Worm (Caenorhabditis elegans) whole organism, L2 larva: ENCODE measurements around the gene Y45G5AM.4.

Experiments
- C34F6.9 ChIP-seq: fragments of 150-350 bp; optimal IDR thresholded peaks from 2 replicates; lab custom pipeline; 2014; ENCODE audit warnings: missing biosample characterization, missing genetic modification characterization
- F13H6.1 ChIP-seq: sonication (generic microtip); optimal IDR thresholded peaks from 2 replicates; lab custom pipeline; 2016; ENCODE audit warnings: missing genetic modification characterization, missing compliant biosample characterization
- Y55F3AM.14 ChIP-seq: fragments of 200-800 bp; sonication (Bioruptor generic); optimal IDR thresholded peaks from 2 replicates; lab custom pipeline; 2018; ENCODE audit warnings: mild to moderate bottlenecking, missing genetic modification characterization, missing compliant biosample characterization
- ZK546.5 ChIP-seq: sonication (generic microtip); optimal IDR thresholded peaks from 2 replicates; lab custom pipeline; 2017; ENCODE audit warnings: missing biosample characterization, missing genetic modification characterization
- alr-1 ChIP-seq: fragments of 150-350 bp; optimal IDR thresholded peaks from 2 replicates; lab custom pipeline; 2014; ENCODE audit warnings: missing biosample characterization, missing genetic modification characterization
- aly-2 ChIP-seq: fragments of 150-350 bp; optimal IDR thresholded peaks from 2 replicates; lab custom pipeline; 2014; ENCODE audit warnings: missing biosample characterization, missing genetic modification characterization
- ama-1 ChIP-seq: fragments of 150-350 bp; optimal IDR thresholded peaks from 2 replicates; lab custom pipeline; 2018; ENCODE audit warnings: inconsistent platforms
- blmp-1 ChIP-seq: sonication (generic microtip); optimal IDR thresholded peaks from 2 replicates; lab custom pipeline; 2017; ENCODE audit warnings: missing genetic modification characterization, mild to moderate bottlenecking, missing compliant biosample characterization, antibody characterized with exemption, moderate library complexity; ENCODE audit not compliant: insufficient read depth
- ceh-16 ChIP-seq: fragments of 150-350 bp; optimal IDR thresholded peaks from 2 replicates; lab custom pipeline; 2014; ENCODE audit warnings: missing biosample characterization, missing genetic modification characterization
- ceh-82 ChIP-seq: fragments of 150-350 bp; optimal IDR thresholded peaks from 2 replicates; lab custom pipeline; 2014; ENCODE audit warnings: missing biosample characterization, missing genetic modification characterization
- crh-2 ChIP-seq: sonication (generic microtip); optimal IDR thresholded peaks from 2 replicates; lab custom pipeline; 2017; ENCODE audit warnings: missing biosample characterization, missing genetic modification characterization
- egl-27 ChIP-seq: sonication (generic microtip); optimal IDR thresholded peaks from 3 replicates; lab custom pipeline; 2017; ENCODE audit warnings: missing biosample characterization, missing genetic modification reagents, missing genetic modification characterization
- elt-1 ChIP-seq: fragments of 150-350 bp; optimal IDR thresholded peaks from 2 replicates; lab custom pipeline; 2014; ENCODE audit warnings: missing biosample characterization, missing genetic modification characterization
- elt-3 ChIP-seq: sonication (generic microtip); optimal IDR thresholded peaks from 2 replicates; lab custom pipeline; 2017; ENCODE audit warnings: missing biosample characterization, missing genetic modification characterization
- fos-1 ChIP-seq: fragments of 150-350 bp; optimal IDR thresholded peaks from 2 replicates; lab custom pipeline; 2014; ENCODE audit warnings: missing biosample characterization, missing genetic modification characterization
- gmeb-1 ChIP-seq: fragments of 150-350 bp; optimal IDR thresholded peaks from 2 replicates; lab custom pipeline; 2014; ENCODE audit warnings: missing biosample characterization, missing genetic modification characterization
- lin-11 ChIP-seq: fragments of 150-350 bp; sonication (generic microtip); optimal IDR thresholded peaks from 2 replicates; lab custom pipeline; 2014; ENCODE audit warnings: missing biosample characterization, missing genetic modification characterization, inconsistent platforms, mixed read lengths
- lin-13 ChIP-seq: fragments of 150-350 bp; optimal IDR thresholded peaks from 2 replicates; lab custom pipeline; 2014; ENCODE audit warnings: missing biosample characterization, missing genetic modification reagents, missing genetic modification characterization
- lin-39 ChIP-seq: fragments of 150-350 bp; optimal IDR thresholded peaks from 2 replicates; lab custom pipeline; 2014; ENCODE audit warnings: missing biosample characterization, missing genetic modification reagents, missing genetic modification characterization
- lsy-2 ChIP-seq, 2 experiments: fragments of 150-350 bp in 1 of 2; sonication (generic microtip) in 1 of 2; optimal IDR thresholded peaks; 2 replicates each; lab custom pipeline; 2014 to 2017; ENCODE audit warnings: missing biosample characterization in 2 of 2, missing genetic modification characterization in 2 of 2
- mab-5 ChIP-seq: fragments of 150-350 bp; optimal IDR thresholded peaks from 2 replicates; lab custom pipeline; 2014; ENCODE audit warnings: missing biosample characterization, missing genetic modification characterization
- mbf-1 ChIP-seq: sonication (generic microtip); optimal IDR thresholded peaks from 2 replicates; lab custom pipeline; 2017; ENCODE audit warnings: missing biosample characterization, missing genetic modification characterization
- mdl-1 ChIP-seq, 2 experiments: fragments of 150-350 bp in 1 of 2; sonication (generic microtip) in 1 of 2; optimal IDR thresholded peaks; 2 replicates each; lab custom pipeline; 2017; ENCODE audit warnings: missing biosample characterization in 2 of 2, missing genetic modification characterization in 2 of 2
- nhr-10 ChIP-seq: sonication (generic microtip); optimal IDR thresholded peaks from 2 replicates; lab custom pipeline; 2017; ENCODE audit warnings: missing biosample characterization, missing genetic modification characterization
- nhr-11 ChIP-seq: fragments of 150-350 bp; optimal IDR thresholded peaks from 2 replicates; lab custom pipeline; 2014; ENCODE audit warnings: missing biosample characterization, missing genetic modification characterization
- nhr-12 ChIP-seq: fragments of 150-350 bp; optimal IDR thresholded peaks from 2 replicates; lab custom pipeline; 2014; ENCODE audit warnings: missing biosample characterization, missing genetic modification characterization
- nhr-129 ChIP-seq: fragments of 150-350 bp; optimal IDR thresholded peaks from 2 replicates; lab custom pipeline; 2014; ENCODE audit warnings: missing biosample characterization, missing genetic modification characterization
- nhr-21 ChIP-seq: fragments of 150-350 bp; optimal IDR thresholded peaks from 2 replicates; lab custom pipeline; 2014; ENCODE audit warnings: missing biosample characterization, missing genetic modification characterization
- nhr-23 ChIP-seq: fragments of 150-350 bp; optimal IDR thresholded peaks from 2 replicates; lab custom pipeline; 2014; ENCODE audit warnings: missing biosample characterization, missing genetic modification reagents, missing genetic modification characterization
- nhr-237 ChIP-seq: fragments of 150-350 bp; optimal IDR thresholded peaks from 2 replicates; lab custom pipeline; 2014; ENCODE audit warnings: missing biosample characterization, missing genetic modification characterization
- nhr-25 ChIP-seq: fragments of 150-350 bp; sonication (generic microtip); optimal IDR thresholded peaks from 3 replicates; lab custom pipeline; 2014; ENCODE audit warnings: missing biosample characterization, missing genetic modification characterization
- nhr-77 ChIP-seq: fragments of 150-350 bp; optimal IDR thresholded peaks from 2 replicates; lab custom pipeline; 2014; ENCODE audit warnings: missing biosample characterization, missing genetic modification characterization
- peb-1 ChIP-seq: fragments of 150-350 bp; optimal IDR thresholded peaks from 2 replicates; lab custom pipeline; 2014; ENCODE audit warnings: missing biosample characterization, missing genetic modification characterization
- sem-4 ChIP-seq: fragments of 150-350 bp; optimal IDR thresholded peaks from 2 replicates; lab custom pipeline; 2014; ENCODE audit warnings: missing biosample characterization, missing genetic modification reagents, missing genetic modification characterization
- sma-3 ChIP-seq: sonication (generic microtip); optimal IDR thresholded peaks from 2 replicates; lab custom pipeline; 2016; ENCODE audit warnings: missing genetic modification reagents, missing genetic modification characterization, missing compliant biosample characterization
- sma-9 ChIP-seq, 2 experiments: fragments of 150-350 bp in 1 of 2; sonication (generic microtip) in 1 of 2; optimal IDR thresholded peaks; 2 replicates each; lab custom pipeline; 2014 to 2016; ENCODE audit warnings: missing genetic modification characterization in 2 of 2, mild to moderate bottlenecking in 1 of 2, missing biosample characterization in 1 of 2, missing compliant biosample characterization in 1 of 2, missing genetic modification reagents in 1 of 2, moderate library complexity in 1 of 2
- snpc-4 ChIP-seq: fragments of 150-350 bp; optimal IDR thresholded peaks from 2 replicates; lab custom pipeline; 2014; ENCODE audit warnings: missing biosample characterization, missing genetic modification characterization
- unc-39 ChIP-seq: fragments of 150-350 bp; optimal IDR thresholded peaks from 2 replicates; lab custom pipeline; 2014; ENCODE audit warnings: missing biosample characterization, missing genetic modification characterization
- unc-55 ChIP-seq: fragments of 150-350 bp; sonication (generic microtip); optimal IDR thresholded peaks from 3 replicates; lab custom pipeline; 2014; ENCODE audit warnings: missing biosample characterization, missing genetic modification reagents, missing genetic modification characterization
- unc-62 ChIP-seq: fragments of 150-350 bp; optimal IDR thresholded peaks from 2 replicates; lab custom pipeline; 2014; ENCODE audit warnings: missing biosample characterization, missing genetic modification reagents, missing genetic modification characterization
- zag-1 ChIP-seq: fragments of 150-350 bp; optimal IDR thresholded peaks from 2 replicates; lab custom pipeline; 2014; ENCODE audit warnings: missing biosample characterization, missing genetic modification characterization
- ztf-11 ChIP-seq: sonication (generic microtip); optimal IDR thresholded peaks from 2 replicates; lab custom pipeline; 2017; ENCODE audit warnings: missing biosample characterization, missing genetic modification characterization
- ztf-4 ChIP-seq: fragments of 150-350 bp; optimal IDR thresholded peaks from 2 replicates; lab custom pipeline; 2014; ENCODE audit warnings: missing biosample characterization, missing genetic modification characterization

Y45G5AM.4 gene

DNA sequence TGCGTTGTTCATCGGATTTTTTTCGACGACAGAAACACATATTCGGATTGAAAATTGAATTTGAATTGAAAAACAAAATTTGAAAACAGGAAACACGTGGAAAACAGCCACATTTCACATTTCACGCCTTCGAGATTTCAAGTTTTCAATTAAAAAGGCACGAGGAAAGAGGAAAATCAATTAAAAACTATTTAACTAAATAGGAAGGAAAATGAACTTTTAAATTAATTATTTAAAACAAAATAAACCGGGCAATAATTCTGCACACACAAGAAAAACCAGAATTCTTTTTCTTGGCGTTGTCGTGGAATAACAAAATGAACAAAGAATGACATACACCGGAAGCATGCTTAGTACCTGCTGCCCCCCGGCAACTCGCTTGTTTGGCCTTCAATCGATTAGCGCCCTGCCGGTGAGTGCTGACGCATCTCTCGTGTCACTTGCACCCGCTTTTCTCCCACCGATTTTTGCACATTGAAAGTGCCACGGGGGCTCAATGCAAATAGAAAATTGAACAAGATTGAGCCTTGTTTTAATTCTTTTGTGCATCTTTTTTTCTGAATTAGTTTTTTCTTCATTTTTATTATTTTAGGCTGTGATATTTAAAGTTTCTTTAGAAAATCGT lies 31.7 kb downstream of the Y45G5AM.4 start, which contains the start of gene Y45G5AM.9:
Gene Y45G5AM.9 (minus strand): TSS at position 51 of the 625 bp plus-strand sequence.
- TF ChIP-seq lin-39 (tag; lab: Kevin White, UChicago) (no peak), zag-1 (tag; lab: Kevin White, UChicago) (peak; percentile 4), snpc-4 (peak; percentile 72), lin-13 (GFP tag; lab: Kevin White, UChicago) (peak; percentile 84), lin-11 (tag; lab: Kevin White, UChicago) (peak; percentile 59), peb-1 (tag; lab: Kevin White, UChicago) (no peak), unc-55 (peak; percentile 89), mdl-1 (tag; optimal IDR thresholded peaks at IDR 0.05; lab: Kevin White, UChicago) (peak in 1 of 2 experiments; percentile 32), elt-3 (tag; lab: Kevin White, UChicago) (no peak), C34F6.9 (tag; lab: Kevin White, UChicago) (peak; percentile 84), ztf-4 (peak; percentile 29), nhr-23 (tag; lab: Kevin White, UChicago) (no peak), ceh-16 (tag; lab: Kevin White, UChicago) (no peak), ama-1 (no peak), nhr-237 (tag; lab: Kevin White, UChicago) (no peak), aly-2 (tag; lab: Kevin White, UChicago) (no peak), elt-1 (tag; lab: Kevin White, UChicago) (no peak), Y55F3AM.14 (GFP tag; lab: Kevin White, UChicago) (no peak), sma-9 (GFP tag; optimal IDR thresholded peaks at IDR 0.05; lab: Kevin White, UChicago) (no peak), sma-9 (tag; optimal IDR thresholded peaks at IDR 0.05; lab: Kevin White, UChicago) (no peak), unc-62 (no peak), sma-3 (GFP tag; lab: Kevin White, UChicago) (peak; percentile 64), fos-1 (peak; percentile 54), nhr-12 (tag; lab: Kevin White, UChicago) (no peak), ztf-11 (tag; lab: Kevin White, UChicago) (no peak), alr-1 (tag; lab: Kevin White, UChicago) (no peak), nhr-129 (tag; lab: Kevin White, UChicago) (peak; percentile 79), crh-2 (peak; percentile 82), nhr-21 (peak; percentile 62), gmeb-1 (tag; lab: Kevin White, UChicago) (peak; percentile 76), egl-27 (peak; percentile 42), F13H6.1 (tag; lab: Kevin White, UChicago) (peak; percentile 85), mab-5 (peak; percentile 68), nhr-25 (tag; lab: Kevin White, UChicago) (peak; percentile 84), ZK546.5 (tag; lab: Kevin White, UChicago) (no peak), ceh-82 (tag; lab: Kevin White, UChicago) (no peak), nhr-11 (tag; lab: Kevin White, UChicago) (no peak), blmp-1 (tag; lab: Kevin White, UChicago) (no peak), nhr-77 (tag; lab: Kevin White, UChicago) (no peak), nhr-10 (tag; lab: Kevin White, UChicago) (no peak), mbf-1 (no peak), sem-4 (peak; percentile 24), lsy-2 (tag; optimal IDR thresholded peaks at IDR 0.05; lab: Kevin White, UChicago) (peak; percentile 68 to 87)

DNA sequence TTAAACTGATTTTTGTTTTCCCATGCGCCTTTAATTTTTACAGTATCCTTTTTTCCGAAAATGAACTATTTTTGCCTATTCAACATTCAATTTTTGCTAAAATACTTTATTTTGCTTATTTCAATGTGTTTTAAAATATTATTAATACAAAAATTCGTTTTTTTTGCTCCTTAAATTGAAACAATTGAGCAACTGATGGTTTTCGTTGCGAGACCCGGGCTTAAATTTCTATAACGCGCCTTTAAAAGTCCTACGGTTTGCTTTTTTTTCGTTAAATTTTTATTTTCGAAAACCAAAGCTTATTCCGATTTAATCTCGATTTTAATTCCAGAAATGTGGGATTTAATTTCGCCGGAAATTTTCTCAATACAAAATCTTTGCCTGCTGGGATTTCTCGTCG lies 32.3 kb downstream of the Y45G5AM.4 start, which contains the start of gene algn-5:
Gene algn-5 (plus strand): TSS at position 295 of the 400 bp plus-strand sequence.
- TF ChIP-seq lin-11 (tag; lab: Kevin White, UChicago): no peak
- no peak for TF ChIP-seq mab-5
- TF ChIP-seq lin-13 (GFP tag; lab: Kevin White, UChicago): no peak
- TF ChIP-seq ceh-82 (tag; lab: Kevin White, UChicago): no peak
- no peak for TF ChIP-seq nhr-11 (tag; lab: Kevin White, UChicago)
- TF ChIP-seq lsy-2 (tag; optimal IDR thresholded peaks at IDR 0.05; lab: Kevin White, UChicago): no peak
- no peak for TF ChIP-seq mbf-1
- no peak for TF ChIP-seq unc-39 (tag; lab: Kevin White, UChicago)
- TF ChIP-seq alr-1 (tag; lab: Kevin White, UChicago): no peak
